Worm (Caenorhabditis elegans) whole organism, late embryonic: ENCODE data around the gene Y45F10B.9.
A peak's percentile ranks its signal among the peaks of the same experiment; 100 is the strongest.

Source experiments
- F13H6.1 ChIP-seq: sonication (generic microtip); optimal IDR thresholded peaks from 2 replicates; lab custom pipeline; 2016; ENCODE audit warnings: missing genetic modification characterization, missing compliant biosample characterization
- Y22D7AL.16 ChIP-seq: sonication (generic microtip); optimal IDR thresholded peaks from 2 replicates; lab custom pipeline; 2016; ENCODE audit warnings: missing genetic modification characterization, missing compliant biosample characterization
- ahr-1 ChIP-seq: sonication (generic microtip); optimal IDR thresholded peaks from 2 replicates; lab custom pipeline; 2016; ENCODE audit warnings: missing genetic modification characterization, missing compliant biosample characterization
- ceh-9 ChIP-seq: sonication (generic microtip); optimal IDR thresholded peaks from 2 replicates; lab custom pipeline; 2016; ENCODE audit warnings: mild to moderate bottlenecking, missing genetic modification characterization, inconsistent platforms, missing compliant biosample characterization
- che-1 ChIP-seq: sonication (generic microtip); optimal IDR thresholded peaks from 2 replicates; lab custom pipeline; 2016; ENCODE audit warnings: mild to moderate bottlenecking, missing genetic modification characterization, missing compliant biosample characterization
- dve-1 ChIP-seq: sonication (generic microtip); optimal IDR thresholded peaks from 2 replicates; lab custom pipeline; 2017; ENCODE audit warnings: antibody characterized with exemption, mild to moderate bottlenecking, missing genetic modification characterization, missing compliant biosample characterization
- ets-4 ChIP-seq: sonication (generic microtip); optimal IDR thresholded peaks from 2 replicates; lab custom pipeline; 2016; ENCODE audit warnings: missing genetic modification characterization, missing compliant biosample characterization
- fax-1 ChIP-seq: sonication (generic microtip); optimal IDR thresholded peaks from 2 replicates; lab custom pipeline; 2016; ENCODE audit warnings: missing genotype, missing genetic modification characterization, missing compliant biosample characterization
- fkh-6 ChIP-seq: sonication (generic microtip); optimal IDR thresholded peaks from 2 replicates; lab custom pipeline; 2016; ENCODE audit warnings: missing genetic modification characterization, missing compliant biosample characterization
- hlh-13 ChIP-seq: fragments of 200-800 bp; sonication (Bioruptor generic); optimal IDR thresholded peaks from 2 replicates; lab custom pipeline; 2018; ENCODE audit warnings: mild to moderate bottlenecking, missing genetic modification characterization, missing compliant biosample characterization
- hlh-6 ChIP-seq: sonication (generic microtip); optimal IDR thresholded peaks from 2 replicates; lab custom pipeline; 2016; ENCODE audit warnings: missing genotype, missing genetic modification characterization, missing compliant biosample characterization
- mec-3 ChIP-seq: sonication (generic microtip); optimal IDR thresholded peaks from 2 replicates; lab custom pipeline; 2016; ENCODE audit warnings: borderline replicate concordance, missing genetic modification characterization, missing compliant biosample characterization
- odd-2 ChIP-seq: sonication (generic microtip); optimal IDR thresholded peaks from 2 replicates; lab custom pipeline; 2017; ENCODE audit warnings: antibody characterized with exemption, mild to moderate bottlenecking, missing genetic modification characterization, missing compliant biosample characterization
- pax-1 ChIP-seq: fragments of 150-350 bp; optimal IDR thresholded peaks from 2 replicates; lab custom pipeline; 2014; ENCODE audit warnings: missing biosample characterization, missing genetic modification characterization
- syd-9 ChIP-seq: sonication (generic microtip); optimal IDR thresholded peaks from 2 replicates; lab custom pipeline; 2016; ENCODE audit warnings: mild to moderate bottlenecking, missing genetic modification characterization, moderate library complexity, missing compliant biosample characterization
- unc-3 ChIP-seq, 2 experiments: fragments of 200-800 bp in 1 of 2; sonication (Bioruptor generic) in 1 of 2; sonication (generic microtip) in 1 of 2; conservative IDR thresholded peaks in 1 of 2; optimal IDR thresholded peaks in 1 of 2; 2 replicates each; pipeline versions ENCODE4 v1.3.6 to Lab custom; 2016 to 2022; ENCODE audit warnings: missing compliant biosample characterization in 2 of 2, missing genetic modification characterization in 2 of 2, missing genetic modification reagents in 1 of 2
- ztf-16 ChIP-seq: sonication (generic microtip); optimal IDR thresholded peaks from 2 replicates; lab custom pipeline; 2017; ENCODE audit warnings: missing genetic modification characterization, missing compliant biosample characterization

The Y45F10B.9 gene

ce11 chrIV:13549350-13549749, 48.4 kb downstream of the Y45F10B.9 start (continued):
- TF ChIP-seq che-1 (tag; lab: Kevin White, UChicago) (peak; percentile 42), odd-2 (tag; lab: Kevin White, UChicago) (no peak), fkh-6 (tag; lab: Kevin White, UChicago) (no peak), fax-1 (peak; percentile 73), F13H6.1 (peak; percentile 8), hlh-13 (GFP tag; lab: Kevin White, UChicago) (no peak), syd-9 (tag; lab: Kevin White, UChicago) (no peak), ztf-16 (no peak), dve-1 (tag; lab: Kevin White, UChicago) (no peak), mec-3 (tag; lab: Kevin White, UChicago) (no peak), Y22D7AL.16 (no peak), pax-1 (tag; lab: Kevin White, UChicago) (no peak), ets-4 (tag; lab: Kevin White, UChicago) (no peak)

DNA sequence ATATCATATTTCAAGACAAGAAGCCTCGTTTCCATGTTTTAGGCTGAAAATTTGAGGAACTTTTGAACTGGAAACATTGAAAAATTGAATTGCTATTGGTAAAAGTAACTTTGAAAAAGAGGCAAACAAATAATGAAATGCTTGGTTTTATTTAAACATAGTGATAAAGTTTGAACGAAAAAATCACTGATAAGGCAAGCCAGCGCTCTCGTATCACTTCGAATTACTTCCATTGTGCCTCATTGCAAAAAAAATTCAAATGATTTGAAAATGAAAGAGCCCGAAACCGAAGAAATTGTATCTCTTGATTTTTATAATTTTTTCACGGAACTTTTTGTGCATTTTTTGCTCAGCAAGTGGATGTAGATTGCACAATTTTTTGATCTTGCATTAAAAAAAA, 49.5 kb downstream of the Y45F10B.9 start, which contains the start of gene F52G2.3:
Gene F52G2.3 (minus strand): TSS at position 43 of the 400 bp plus-strand sequence.
- TF ChIP-seq ceh-9 (tag; lab: Kevin White, UChicago) (no peak), unc-3 (GFP tag; conservative IDR thresholded peaks at IDR 0.05; lab: Robert Waterston, UW) (no peak), unc-3 (tag; optimal IDR thresholded peaks at IDR 0.05; lab: Kevin White, UChicago) (no peak), hlh-13 (GFP tag; lab: Kevin White, UChicago) (no peak), dve-1 (tag; lab: Kevin White, UChicago) (no peak), ahr-1 (tag; lab: Kevin White, UChicago) (no peak), hlh-6 (tag; lab: Kevin White, UChicago) (no peak)
